Worm (Caenorhabditis elegans) whole organism, young adult: ENCODE data around the gene W01A11.1.

Experiments
- B0019.2 ChIP-seq: fragments of 200-800 bp; sonication (Bioruptor generic); conservative IDR thresholded peaks from 2 replicates; pipeline ENCODE4 v1.3.6; 2022; ENCODE audit warnings: missing genetic modification reagents, missing genetic modification characterization, missing compliant biosample characterization
- B0336.3 ChIP-seq: fragments of 200-800 bp; sonication (Bioruptor generic); IDR thresholded peaks from 2 replicates; pipeline ENCODE4 v1.3.6; 2022; ENCODE audit warnings: missing genetic modification characterization, missing compliant biosample characterization
- C17E4.6 ChIP-seq: fragments of 200-800 bp; sonication (Bioruptor generic); IDR thresholded peaks from 2 replicates; pipeline ENCODE4 v1.3.6; 2022; ENCODE audit warnings: missing genetic modification reagents, missing genetic modification characterization, missing compliant biosample characterization
- D2030.7 ChIP-seq: fragments of 200-800 bp; sonication (Bioruptor generic); IDR thresholded peaks from 2 replicates; pipeline ENCODE4 v1.3.6; 2022; ENCODE audit warnings: missing genetic modification reagents, missing genetic modification characterization, missing compliant biosample characterization
- F10E7.11 ChIP-seq: sonication (generic microtip); optimal IDR thresholded peaks from 2 replicates; lab custom pipeline; 2017; ENCODE audit warnings: mild to moderate bottlenecking, missing genetic modification characterization, moderate library complexity, missing compliant biosample characterization
- F49E8.2 ChIP-seq: sonication (generic microtip); optimal IDR thresholded peaks from 3 replicates; lab custom pipeline; 2017; ENCODE audit warnings: missing genetic modification characterization, mild to moderate bottlenecking, missing compliant biosample characterization, antibody characterized with exemption, moderate library complexity; ENCODE audit not compliant: insufficient read depth
- F52B5.7 ChIP-seq: sonication (generic microtip); optimal IDR thresholded peaks from 2 replicates; lab custom pipeline; 2016; ENCODE audit warnings: mild to moderate bottlenecking, missing genetic modification characterization, missing compliant biosample characterization
- Y53F4B.3 ChIP-seq: fragments of 200-800 bp; sonication (Bioruptor generic); IDR thresholded peaks from 2 replicates; pipeline ENCODE4 v1.3.6; 2022; ENCODE audit warnings: missing genetic modification reagents, missing genetic modification characterization, missing compliant biosample characterization
- Y53G8AR.9 ChIP-seq: fragments of 200-800 bp; sonication (Bioruptor generic); conservative IDR thresholded peaks from 2 replicates; pipeline ENCODE4 v1.3.6; 2022; ENCODE audit warnings: missing genetic modification reagents, missing genetic modification characterization, missing compliant biosample characterization
- Y79H2A.3 ChIP-seq: fragments of 200-800 bp; sonication (Bioruptor generic); conservative IDR thresholded peaks from 2 replicates; pipeline ENCODE4 v1.3.6; 2022; ENCODE audit warnings: missing genetic modification reagents, missing genetic modification characterization, missing compliant biosample characterization
- atf-7 ChIP-seq: sonication (generic microtip); optimal IDR thresholded peaks from 2 replicates; lab custom pipeline; 2017; ENCODE audit warnings: mild to moderate bottlenecking, missing genetic modification characterization, missing compliant biosample characterization
- attf-6 ChIP-seq: fragments of 200-800 bp; sonication (Bioruptor generic); IDR thresholded peaks from 2 replicates; pipeline ENCODE4 v1.3.6; 2022; ENCODE audit warnings: missing genetic modification reagents, missing genetic modification characterization, missing compliant biosample characterization
- bed-1 ChIP-seq: fragments of 200-800 bp; sonication (Bioruptor generic); IDR thresholded peaks from 2 replicates; pipeline ENCODE4 v1.3.6; 2022; ENCODE audit warnings: missing genetic modification reagents, missing genetic modification characterization, missing compliant biosample characterization
- bed-2 ChIP-seq: fragments of 200-800 bp; sonication (Bioruptor generic); IDR thresholded peaks from 2 replicates; pipeline ENCODE4 v1.3.6; 2022; ENCODE audit warnings: missing genetic modification reagents, missing genetic modification characterization, missing compliant biosample characterization
- ceh-58 ChIP-seq: fragments of 200-800 bp; sonication (Bioruptor generic); IDR thresholded peaks from 2 replicates; pipeline ENCODE4 v1.3.6; 2022; ENCODE audit warnings: missing genetic modification characterization, missing compliant biosample characterization
- ceh-79 ChIP-seq: sonication (generic microtip); optimal IDR thresholded peaks from 2 replicates; lab custom pipeline; 2017; ENCODE audit warnings: mild to moderate bottlenecking, missing genetic modification characterization, missing compliant biosample characterization
- ceh-91 ChIP-seq: fragments of 200-800 bp; sonication (Bioruptor generic); IDR thresholded peaks from 2 replicates; pipeline ENCODE4 v1.3.6; 2022; ENCODE audit warnings: missing genetic modification reagents, missing genetic modification characterization, missing compliant biosample characterization
- chd-7 ChIP-seq: sonication (generic microtip); optimal IDR thresholded peaks from 2 replicates; lab custom pipeline; 2016; ENCODE audit warnings: mild to moderate bottlenecking, missing genetic modification characterization, moderate library complexity, missing compliant biosample characterization
- dox-1 ChIP-seq: fragments of 200-800 bp; sonication (Bioruptor generic); IDR thresholded peaks from 2 replicates; pipeline ENCODE4 v1.3.6; 2022; ENCODE audit warnings: missing genetic modification reagents, missing genetic modification characterization, missing compliant biosample characterization
- dpff-1 ChIP-seq: sonication (generic microtip); optimal IDR thresholded peaks from 2 replicates; lab custom pipeline; 2017; ENCODE audit warnings: mild to moderate bottlenecking, missing genetic modification characterization, missing compliant biosample characterization
- egl-18 ChIP-seq: fragments of 200-800 bp; sonication (Bioruptor generic); IDR thresholded peaks from 2 replicates; pipeline ENCODE4 v1.3.6; 2022; ENCODE audit warnings: missing genetic modification reagents, missing genetic modification characterization, missing compliant biosample characterization
- egl-44 ChIP-seq: fragments of 200-800 bp; sonication (Bioruptor generic); IDR thresholded peaks from 2 replicates; pipeline ENCODE4 v1.3.6; 2022; ENCODE audit warnings: missing genetic modification reagents, missing genetic modification characterization, missing compliant biosample characterization
- ekl-4 ChIP-seq: fragments of 200-800 bp; sonication (Bioruptor generic); IDR thresholded peaks from 2 replicates; pipeline ENCODE4 v1.3.6; 2022; ENCODE audit warnings: missing genetic modification reagents, missing genetic modification characterization, missing compliant biosample characterization
- ets-4 ChIP-seq: fragments of 200-800 bp; sonication (Bioruptor generic); optimal IDR thresholded peaks from 2 replicates; lab custom pipeline; 2018; ENCODE audit warnings: mild to moderate bottlenecking, missing genetic modification characterization, missing compliant biosample characterization
- him-1 ChIP-seq: sonication (generic microtip); optimal IDR thresholded peaks from 2 replicates; lab custom pipeline; 2016; ENCODE audit warnings: missing genotype, missing genetic modification reagents, missing genetic modification characterization, missing compliant biosample characterization
- hsf-1 ChIP-seq: fragments of 200-800 bp; sonication (Bioruptor generic); IDR thresholded peaks from 2 replicates; pipeline ENCODE4 v1.3.6; 2022; ENCODE audit warnings: missing genetic modification reagents, missing genetic modification characterization, missing compliant biosample characterization
- let-607 ChIP-seq, 2 experiments: fragments of 200-800 bp in 1 of 2; sonication (Bioruptor generic) in 1 of 2; sonication (generic microtip) in 1 of 2; optimal IDR thresholded peaks; 2 replicates each; lab custom pipeline; 2016 to 2018; ENCODE audit warnings: mild to moderate bottlenecking in 2 of 2, missing compliant biosample characterization in 2 of 2, missing genetic modification characterization in 2 of 2, moderate library complexity in 2 of 2, missing genotype in 1 of 2
- lin-26 ChIP-seq: fragments of 200-800 bp; sonication (Bioruptor generic); IDR thresholded peaks from 2 replicates; pipeline ENCODE4 v1.3.6; 2022; ENCODE audit warnings: missing genetic modification reagents, missing genetic modification characterization, missing compliant biosample characterization
- lir-1 ChIP-seq: fragments of 200-800 bp; sonication (Bioruptor generic); conservative IDR thresholded peaks from 2 replicates; pipeline ENCODE4 v1.3.6; 2022; ENCODE audit warnings: missing genetic modification reagents, missing genetic modification characterization, missing compliant biosample characterization
- madf-10 ChIP-seq: sonication (generic microtip); optimal IDR thresholded peaks from 2 replicates; lab custom pipeline; 2016; ENCODE audit warnings: mild to moderate bottlenecking, missing genetic modification characterization, missing compliant biosample characterization
- madf-6 ChIP-seq: fragments of 200-800 bp; sonication (Bioruptor generic); IDR thresholded peaks from 2 replicates; pipeline ENCODE4 v1.3.6; 2022; ENCODE audit warnings: missing genetic modification reagents, missing genetic modification characterization, missing compliant biosample characterization
- madf-8 ChIP-seq: fragments of 200-800 bp; sonication (Bioruptor generic); conservative IDR thresholded peaks from 2 replicates; pipeline ENCODE4 v1.3.6; 2022; ENCODE audit warnings: missing genetic modification reagents, missing genetic modification characterization, missing compliant biosample characterization
- mcd-1 ChIP-seq: fragments of 200-800 bp; sonication (Bioruptor generic); IDR thresholded peaks from 2 replicates; pipeline ENCODE4 v1.3.6; 2022; ENCODE audit warnings: missing genetic modification reagents, missing genetic modification characterization, missing compliant biosample characterization
- mel-28 ChIP-seq: sonication (generic microtip); optimal IDR thresholded peaks from 2 replicates; lab custom pipeline; 2016; ENCODE audit warnings: borderline replicate concordance, mild to moderate bottlenecking, missing genetic modification characterization, missing compliant biosample characterization
- nfya-1 ChIP-seq: sonication (generic microtip); optimal IDR thresholded peaks from 2 replicates; lab custom pipeline; 2017; ENCODE audit warnings: antibody characterized with exemption, missing compliant biosample characterization, missing genetic modification characterization, borderline replicate concordance; ENCODE audit not compliant: insufficient read depth
- nfya-2 ChIP-seq: fragments of 200-800 bp; sonication (Bioruptor generic); IDR thresholded peaks from 2 replicates; pipeline ENCODE4 v1.3.6; 2022; ENCODE audit warnings: missing genetic modification reagents, missing genetic modification characterization, missing compliant biosample characterization
- nhr-80 ChIP-seq: sonication (generic microtip); optimal IDR thresholded peaks from 2 replicates; lab custom pipeline; 2016; ENCODE audit warnings: missing genetic modification characterization, missing compliant biosample characterization
- rcor-1 ChIP-seq: fragments of 200-800 bp; sonication (Bioruptor generic); IDR thresholded peaks from 2 replicates; pipeline ENCODE4 v1.3.6; 2022; ENCODE audit warnings: missing genetic modification reagents, missing genetic modification characterization, missing compliant biosample characterization
- rec-8 ChIP-seq, 2 experiments: sonication (generic microtip); optimal IDR thresholded peaks; 2 replicates each; lab custom pipeline; 2016; ENCODE audit warnings: mild to moderate bottlenecking in 2 of 2, missing genetic modification characterization in 2 of 2, missing genetic modification reagents in 2 of 2, missing genotype in 2 of 2, missing biosample characterization in 1 of 2, missing compliant biosample characterization in 1 of 2, moderate library complexity in 1 of 2
- repo-1 ChIP-seq: sonication (generic microtip); optimal IDR thresholded peaks from 2 replicates; lab custom pipeline; 2017; ENCODE audit warnings: mild to moderate bottlenecking, missing genetic modification characterization, missing compliant biosample characterization
- sdz-38 ChIP-seq: sonication (generic microtip); optimal IDR thresholded peaks from 2 replicates; lab custom pipeline; 2016; ENCODE audit warnings: missing genotype, missing genetic modification characterization, missing compliant biosample characterization
- snpc-1.1 ChIP-seq: sonication (generic microtip); optimal IDR thresholded peaks from 2 replicates; lab custom pipeline; 2017; ENCODE audit warnings: missing genetic modification characterization, mild to moderate bottlenecking, missing compliant biosample characterization, antibody characterized with exemption, moderate library complexity, missing genotype, missing genetic modification reagents; ENCODE audit not compliant: insufficient read depth
- unc-130 ChIP-seq: sonication (generic microtip); optimal IDR thresholded peaks from 2 replicates; lab custom pipeline; 2016; ENCODE audit warnings: missing genetic modification reagents, missing genetic modification characterization, missing compliant biosample characterization
- ztf-22 ChIP-seq: fragments of 200-800 bp; sonication (Bioruptor generic); optimal IDR thresholded peaks from 2 replicates; lab custom pipeline; 2018; ENCODE audit warnings: mild to moderate bottlenecking, missing genetic modification characterization, moderate library complexity, missing compliant biosample characterization
- ztf-28 ChIP-seq: fragments of 200-800 bp; sonication (Bioruptor generic); IDR thresholded peaks from 2 replicates; pipeline ENCODE4 v1.3.6; 2022; ENCODE audit warnings: missing genetic modification reagents, missing genetic modification characterization, missing compliant biosample characterization
- ztf-3 ChIP-seq: fragments of 200-800 bp; sonication (Bioruptor generic); optimal IDR thresholded peaks from 2 replicates; lab custom pipeline; 2018; ENCODE audit warnings: mild to moderate bottlenecking, missing genetic modification characterization, missing compliant biosample characterization

The W01A11.1 gene

DNA sequence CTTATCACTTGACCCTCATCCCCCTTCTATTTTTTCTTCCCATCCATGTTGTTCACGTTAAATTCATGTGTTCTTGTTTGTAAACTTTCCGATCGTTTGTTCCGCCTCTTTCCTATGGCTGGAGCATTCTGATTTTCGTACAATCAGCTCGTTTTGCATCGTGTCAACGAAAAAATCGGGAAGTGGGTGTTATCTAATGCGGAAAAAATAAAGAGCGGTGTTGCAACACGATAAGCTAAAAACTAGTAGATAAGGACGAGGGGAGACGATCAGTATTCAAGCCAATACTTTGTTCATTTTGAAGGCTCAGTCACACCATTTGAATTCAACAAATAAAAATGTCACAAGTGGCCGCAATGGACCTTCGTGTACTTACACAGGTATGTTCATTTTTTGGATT is 25.7 kb downstream of the W01A11.1 start, which contains the start of gene acs-1:
TSS of gene acs-1 (plus strand) at position 233 of the 400 bp plus-strand sequence.
- TF ChIP-seq snpc-1.1, result no peak
- TF ChIP-seq Y53G8AR.9 (GFP tag; lab: Robert Waterston, UW), result no peak
- TF ChIP-seq Y79H2A.3 (GFP tag; lab: Robert Waterston, UW), result no peak
- no peak for TF ChIP-seq Y53F4B.3
- no peak for TF ChIP-seq hsf-1
- TF ChIP-seq ceh-91 (GFP tag; lab: Robert Waterston, UW), result no peak
- no peak for TF ChIP-seq ceh-58
- TF ChIP-seq F10E7.11 (tag; lab: Kevin White, UChicago), result no peak
- no peak for TF ChIP-seq madf-10 (tag; lab: Kevin White, UChicago)
- no peak for TF ChIP-seq nfya-2 (GFP tag; lab: Robert Waterston, UW)
- TF ChIP-seq B0019.2 (GFP tag; lab: Robert Waterston, UW), result no peak
- TF ChIP-seq ztf-28 (GFP tag; lab: Robert Waterston, UW), result no peak
- TF ChIP-seq D2030.7 (GFP tag; lab: Robert Waterston, UW), result no peak
- 0 out of 2 replicates have a peak, but pooled peaks have one; percentile 33 for TF ChIP-seq B0336.3 (GFP tag; lab: Robert Waterston, UW)
- TF ChIP-seq ztf-3, result no peak
- TF ChIP-seq bed-1 (GFP tag; lab: Robert Waterston, UW), result no peak
- TF ChIP-seq dpff-1 (tag; lab: Kevin White, UChicago), result no peak
- TF ChIP-seq madf-8 (GFP tag; lab: Robert Waterston, UW), result no peak
- no peak for TF ChIP-seq F52B5.7 (tag; lab: Kevin White, UChicago)
- no peak for TF ChIP-seq C17E4.6 (GFP tag; lab: Robert Waterston, UW)
- peak; percentile 42 for TF ChIP-seq ztf-22 (GFP tag; lab: Kevin White, UChicago)
- peak; percentile 98 for TF ChIP-seq nhr-80 (tag; lab: Kevin White, UChicago)
- no peak for TF ChIP-seq egl-44 (GFP tag; lab: Robert Waterston, UW)
- TF ChIP-seq bed-2 (GFP tag; lab: Robert Waterston, UW), result no peak
- TF ChIP-seq rec-8 (tag; optimal IDR thresholded peaks at IDR 0.05; lab: Kevin White, UChicago), result no peak
- no peak for TF ChIP-seq lir-1
- no peak for TF ChIP-seq him-1 (tag; lab: Kevin White, UChicago)
- no peak for TF ChIP-seq ekl-4 (GFP tag; lab: Robert Waterston, UW)
- TF ChIP-seq dox-1 (GFP tag; lab: Robert Waterston, UW), result peak; percentile 41
- TF ChIP-seq nfya-1 (tag; lab: Kevin White, UChicago), result no peak
- TF ChIP-seq lin-26, result no peak
- TF ChIP-seq F49E8.2, result no peak
- no peak for TF ChIP-seq madf-6
- no peak for TF ChIP-seq let-607 (tag; optimal IDR thresholded peaks at IDR 0.05; lab: Kevin White, UChicago)
- no peak for TF ChIP-seq sdz-38
- TF ChIP-seq rcor-1, result no peak
- peak; percentile 89 for TF ChIP-seq ets-4
- no peak for TF ChIP-seq unc-130 (GFP tag; lab: Kevin White, UChicago)

DNA sequence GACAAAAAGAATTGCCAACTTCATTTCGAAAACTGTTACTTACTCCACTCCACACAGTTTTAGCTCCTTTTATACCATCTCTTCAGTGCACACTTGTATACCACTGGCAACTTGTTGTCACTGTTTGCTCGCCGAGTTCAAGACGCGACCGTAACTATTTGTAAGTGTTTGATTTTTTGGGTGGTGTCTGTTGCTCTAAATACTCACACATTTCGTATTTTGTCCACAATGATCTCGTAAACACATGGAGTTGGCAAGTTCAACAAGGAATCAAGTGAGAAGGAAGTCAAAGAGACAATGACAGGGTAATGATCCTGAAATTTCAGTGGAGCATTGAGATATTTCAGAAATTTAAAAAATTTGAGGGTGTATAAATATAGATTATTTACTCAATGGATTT is 34.0 kb downstream of the W01A11.1 start, which contains the start of gene hpo-26:
TSS of gene hpo-26 (minus strand) at position 31 of the 400 bp plus-strand sequence.
- TF ChIP-seq B0019.2 (GFP tag; lab: Robert Waterston, UW) (no peak), ceh-79 (tag; lab: Kevin White, UChicago) (no peak), bed-2 (GFP tag; lab: Robert Waterston, UW) (no peak), chd-7 (tag; lab: Kevin White, UChicago) (no peak), F49E8.2 (no peak), ets-4 (no peak), mcd-1 (no peak), mel-28 (tag; lab: Kevin White, UChicago) (no peak), egl-18 (GFP tag; lab: Robert Waterston, UW) (no peak), repo-1 (tag; lab: Kevin White, UChicago) (no peak), atf-7 (tag; lab: Kevin White, UChicago) (no peak), attf-6 (no peak), D2030.7 (GFP tag; lab: Robert Waterston, UW) (no peak)
